Worm (Caenorhabditis elegans) whole organism, mixed stage, embryonic: ENCODE data around the gene T24A6.7.

ENCODE experiments used
- bed-3 ChIP-seq: fragments of 200-800 bp; sonication (Bioruptor generic); optimal IDR thresholded peaks from 3 replicates; lab custom pipeline; 2018; ENCODE audit warnings: mild to moderate bottlenecking, missing genetic modification characterization, moderate library complexity, missing compliant biosample characterization
- blmp-1 ChIP-seq: fragments of 150-350 bp; optimal IDR thresholded peaks from 2 replicates; lab custom pipeline; 2014; ENCODE audit warnings: missing biosample characterization, missing genetic modification characterization
- ceh-39 ChIP-seq: fragments of 150-350 bp; optimal IDR thresholded peaks from 2 replicates; lab custom pipeline; 2014; ENCODE audit warnings: missing biosample characterization, missing genetic modification characterization
- ceh-43 ChIP-seq: fragments of 200-800 bp; sonication (Bioruptor generic); optimal IDR thresholded peaks from 2 replicates; lab custom pipeline; 2018; ENCODE audit warnings: mild to moderate bottlenecking, missing genetic modification characterization, moderate library complexity, missing compliant biosample characterization
- ceh-83 ChIP-seq: fragments of 200-800 bp; sonication (Bioruptor generic); optimal IDR thresholded peaks from 2 replicates; lab custom pipeline; 2018; ENCODE audit warnings: mild to moderate bottlenecking, missing genetic modification characterization, missing compliant biosample characterization
- ces-1 ChIP-seq: fragments of 150-350 bp; optimal IDR thresholded peaks from 2 replicates; lab custom pipeline; 2014; ENCODE audit warnings: missing biosample characterization, missing genetic modification reagents, missing genetic modification characterization
- cnd-1 ChIP-seq: fragments of 200-800 bp; sonication (Bioruptor generic); optimal IDR thresholded peaks from 2 replicates; lab custom pipeline; 2018; ENCODE audit warnings: mild to moderate bottlenecking, missing genetic modification characterization, missing compliant biosample characterization
- drap-1 ChIP-seq: fragments of 200-800 bp; sonication (Bioruptor generic); optimal IDR thresholded peaks from 3 replicates; lab custom pipeline; 2018; ENCODE audit warnings: mild to moderate bottlenecking, missing genetic modification characterization, missing compliant biosample characterization
- elt-1 ChIP-seq: sonication (generic microtip); optimal IDR thresholded peaks from 2 replicates; lab custom pipeline; 2017; ENCODE audit warnings: missing genetic modification characterization, mild to moderate bottlenecking, missing compliant biosample characterization, antibody characterized with exemption, moderate library complexity, borderline replicate concordance; ENCODE audit not compliant: insufficient read depth
- elt-3 ChIP-seq: fragments of 150-350 bp; optimal IDR thresholded peaks from 2 replicates; lab custom pipeline; 2014; ENCODE audit warnings: missing biosample characterization, missing genetic modification characterization
- ham-2 ChIP-seq: fragments of 200-800 bp; sonication (Bioruptor generic); optimal IDR thresholded peaks from 2 replicates; lab custom pipeline; 2018; ENCODE audit warnings: mild to moderate bottlenecking, missing genetic modification characterization, missing compliant biosample characterization
- hlh-1 ChIP-seq: fragments of 150-350 bp; optimal IDR thresholded peaks from 2 replicates; lab custom pipeline; 2014; ENCODE audit warnings: missing biosample characterization, missing genetic modification reagents, missing genetic modification characterization
- lin-13 ChIP-seq: fragments of 150-350 bp; optimal IDR thresholded peaks from 2 replicates; lab custom pipeline; 2014; ENCODE audit warnings: missing biosample characterization, missing genetic modification characterization
- lin-32 ChIP-seq: fragments of 200-800 bp; sonication (Bioruptor generic); optimal IDR thresholded peaks from 2 replicates; lab custom pipeline; 2018; ENCODE audit warnings: mild to moderate bottlenecking, missing genetic modification characterization, missing compliant biosample characterization
- lsy-2 ChIP-seq: fragments of 150-350 bp; optimal IDR thresholded peaks from 2 replicates; lab custom pipeline; 2014; ENCODE audit warnings: missing biosample characterization, missing genetic modification characterization
- mab-5 ChIP-seq: fragments of 150-350 bp; optimal IDR thresholded peaks from 2 replicates; lab custom pipeline; 2014; ENCODE audit warnings: missing biosample characterization, missing genetic modification characterization
- mep-1 ChIP-seq: fragments of 150-350 bp; optimal IDR thresholded peaks from 2 replicates; lab custom pipeline; 2017; ENCODE audit warnings: missing biosample characterization, missing genetic modification reagents, missing genetic modification characterization, inconsistent platforms
- mls-2 ChIP-seq: sonication (generic microtip); optimal IDR thresholded peaks from 2 replicates; lab custom pipeline; 2016; ENCODE audit warnings: mild to moderate bottlenecking, missing genetic modification characterization, moderate library complexity, missing compliant biosample characterization
- nhr-12 ChIP-seq: fragments of 150-350 bp; optimal IDR thresholded peaks from 2 replicates; lab custom pipeline; 2014; ENCODE audit warnings: missing biosample characterization, missing genetic modification characterization
- nhr-2 ChIP-seq: fragments of 150-350 bp; optimal IDR thresholded peaks from 2 replicates; lab custom pipeline; 2014; ENCODE audit warnings: missing biosample characterization, missing genetic modification characterization
- nhr-237 ChIP-seq: fragments of 150-350 bp; optimal IDR thresholded peaks from 2 replicates; lab custom pipeline; 2014; ENCODE audit warnings: missing biosample characterization, missing genetic modification characterization
- nhr-28 ChIP-seq: fragments of 150-350 bp; optimal IDR thresholded peaks from 2 replicates; lab custom pipeline; 2014; ENCODE audit warnings: missing biosample characterization, missing genetic modification characterization
- pha-4 ChIP-seq: fragments of 150-350 bp; optimal IDR thresholded peaks from 2 replicates; lab custom pipeline; 2018; ENCODE audit warnings: missing biosample characterization, missing genetic modification reagents, missing genetic modification characterization
- sem-2 ChIP-seq: fragments of 200-800 bp; sonication (Bioruptor generic); optimal IDR thresholded peaks from 2 replicates; lab custom pipeline; 2018; ENCODE audit warnings: mild to moderate bottlenecking, missing genetic modification characterization, missing compliant biosample characterization
- snpc-4 ChIP-seq: fragments of 150-350 bp; optimal IDR thresholded peaks from 2 replicates; lab custom pipeline; 2014; ENCODE audit warnings: missing biosample characterization, missing genetic modification characterization
- sptf-1 ChIP-seq: sonication (generic microtip); optimal IDR thresholded peaks from 2 replicates; lab custom pipeline; 2017; ENCODE audit warnings: mild to moderate bottlenecking, missing genetic modification characterization, moderate library complexity, missing compliant biosample characterization
- tbx-8 ChIP-seq: fragments of 200-800 bp; sonication (Bioruptor generic); optimal IDR thresholded peaks from 2 replicates; lab custom pipeline; 2018; ENCODE audit warnings: mild to moderate bottlenecking, missing genetic modification characterization, moderate library complexity, missing compliant biosample characterization
- unc-120 ChIP-seq: sonication (generic microtip); optimal IDR thresholded peaks from 2 replicates; lab custom pipeline; 2017; ENCODE audit warnings: missing genetic modification characterization, missing compliant biosample characterization; ENCODE audit not compliant: poor library complexity, severe bottlenecking
- unc-39 ChIP-seq: fragments of 150-350 bp; optimal IDR thresholded peaks from 2 replicates; lab custom pipeline; 2014; ENCODE audit warnings: missing biosample characterization, missing genetic modification characterization
- unc-62 ChIP-seq: fragments of 150-350 bp; optimal IDR thresholded peaks from 2 replicates; lab custom pipeline; 2014; ENCODE audit warnings: missing biosample characterization, missing genetic modification reagents, missing genetic modification characterization
- zip-8 ChIP-seq: fragments of 150-350 bp; optimal IDR thresholded peaks from 2 replicates; lab custom pipeline; 2014; ENCODE audit warnings: missing biosample characterization, missing genetic modification characterization
- ztf-11 ChIP-seq: fragments of 150-350 bp; optimal IDR thresholded peaks from 2 replicates; lab custom pipeline; 2014; ENCODE audit warnings: missing biosample characterization, missing genetic modification characterization

T24A6.7 gene

ce11 chrV:3509878-3510277 is 15.2 kb upstream of the T24A6.7 start, which contains the start of gene str-228:
str-228 (plus strand) TSS chrV:3510178.
- no peak for TF ChIP-seq mab-5 (tag; lab: Kevin White, UChicago)
- no peak for TF ChIP-seq lsy-2
- no peak for TF ChIP-seq snpc-4 (tag; lab: Kevin White, UChicago)
- no peak for TF ChIP-seq ham-2 (GFP tag; lab: Kevin White, UChicago)
- no peak for TF ChIP-seq nhr-12 (tag; lab: Kevin White, UChicago)
- TF ChIP-seq drap-1 (GFP tag; lab: Kevin White, UChicago): no peak
- no peak for TF ChIP-seq cnd-1 (tag; lab: Kevin White, UChicago)
- TF ChIP-seq mls-2 (tag; lab: Kevin White, UChicago): no peak
- TF ChIP-seq lin-13 (tag; lab: Kevin White, UChicago): no peak
- no peak for TF ChIP-seq sptf-1 (tag; lab: Kevin White, UChicago)
- TF ChIP-seq unc-62 (GFP tag; lab: Kevin White, UChicago): no peak
- no peak for TF ChIP-seq ces-1 (GFP tag; lab: Kevin White, UChicago)
- no peak for TF ChIP-seq ceh-43
- TF ChIP-seq ztf-11 (tag; lab: Kevin White, UChicago): no peak

ce11 chrV:3512381-3512780 is 12.7 kb upstream of the T24A6.7 start, which contains the start of gene str-226:
str-226 (plus strand) TSS chrV:3512681.
- TF ChIP-seq ces-1 (GFP tag; lab: Kevin White, UChicago): no peak
- TF ChIP-seq mep-1 (tag; lab: Kevin White, UChicago): no peak
- TF ChIP-seq sem-2 (GFP tag; lab: Kevin White, UChicago): no peak
- no peak for TF ChIP-seq unc-62 (GFP tag; lab: Kevin White, UChicago)
- no peak for TF ChIP-seq snpc-4 (tag; lab: Kevin White, UChicago)
- no peak for TF ChIP-seq ceh-83 (GFP tag; lab: Kevin White, UChicago)
- TF ChIP-seq bed-3 (GFP tag; lab: Kevin White, UChicago): no peak
- TF ChIP-seq lin-32 (GFP tag; lab: Kevin White, UChicago): no peak
- no peak for TF ChIP-seq unc-120 (tag; lab: Kevin White, UChicago)
- no peak for TF ChIP-seq tbx-8 (GFP tag; lab: Kevin White, UChicago)
- no peak for TF ChIP-seq mab-5 (tag; lab: Kevin White, UChicago)
- no peak for TF ChIP-seq ceh-39
- TF ChIP-seq lin-13 (tag; lab: Kevin White, UChicago): no peak

ce11 chrV:3517889-3518288 is 7.2 kb upstream of the T24A6.7 start, which contains the start of gene str-227:
str-227 (plus strand) TSS chrV:3518189.
- TF ChIP-seq lin-32 (GFP tag; lab: Kevin White, UChicago): no peak
- no peak for TF ChIP-seq tbx-8 (GFP tag; lab: Kevin White, UChicago)
- no peak for TF ChIP-seq elt-3 (tag; lab: Kevin White, UChicago)
- no peak for TF ChIP-seq hlh-1
- TF ChIP-seq ceh-39: no peak
- TF ChIP-seq ceh-83 (GFP tag; lab: Kevin White, UChicago): no peak
- no peak for TF ChIP-seq nhr-237 (tag; lab: Kevin White, UChicago)
- TF ChIP-seq drap-1 (GFP tag; lab: Kevin White, UChicago): no peak
- no peak for TF ChIP-seq mls-2 (tag; lab: Kevin White, UChicago)
- TF ChIP-seq zip-8 (tag; lab: Kevin White, UChicago): no peak
- TF ChIP-seq, all 35 proteins: peak for 0

ce11 chrV:3523262-3523661 is 1.8 kb upstream of the T24A6.7 start, which contains the start of gene irg-1:
irg-1 (plus strand) TSS chrV:3523587.
- no peak for TF ChIP-seq blmp-1 (tag; lab: Kevin White, UChicago)
- TF ChIP-seq nhr-28 (tag; lab: Kevin White, UChicago): no peak
- no peak for TF ChIP-seq ceh-83 (GFP tag; lab: Kevin White, UChicago)
- no peak for TF ChIP-seq lin-13 (tag; lab: Kevin White, UChicago)
- TF ChIP-seq mab-5 (tag; lab: Kevin White, UChicago): no peak
- no peak for TF ChIP-seq nhr-2
- no peak for TF ChIP-seq unc-39
- TF ChIP-seq elt-1 (tag; lab: Kevin White, UChicago): no peak
- no peak for TF ChIP-seq drap-1 (GFP tag; lab: Kevin White, UChicago)
- TF ChIP-seq ceh-43: no peak
- TF ChIP-seq unc-120 (tag; lab: Kevin White, UChicago): no peak
- TF ChIP-seq pha-4 (tag; lab: Kevin White, UChicago): no peak
- no peak for TF ChIP-seq zip-8 (tag; lab: Kevin White, UChicago)
